Worm (Caenorhabditis elegans) whole organism, L4 larva: ENCODE data around the gene C29G2.6.
"Not testable (repeated sequence)": the region's sequence is repeated elsewhere in the genome, so short reads cannot be mapped to it uniquely, and the experiment has no call there.

Experiments used
- F10B5.3 ChIP-seq: sonication (generic microtip); optimal IDR thresholded peaks from 2 replicates; lab custom pipeline; 2016; ENCODE audit warnings: mild to moderate bottlenecking, missing genetic modification characterization, missing compliant biosample characterization
- R02D3.7 ChIP-seq: fragments of 150-350 bp; sonication (generic microtip); optimal IDR thresholded peaks from 3 replicates; lab custom pipeline; 2014; ENCODE audit warnings: missing biosample characterization, missing genetic modification characterization
- T20F7.1 ChIP-seq: fragments of 200-800 bp; sonication (Bioruptor generic); optimal IDR thresholded peaks from 2 replicates; lab custom pipeline; 2018; ENCODE audit warnings: mild to moderate bottlenecking, missing genetic modification characterization, missing compliant biosample characterization
- ZK337.2 ChIP-seq: fragments of 200-800 bp; sonication (Bioruptor generic); IDR thresholded peaks from 2 replicates; pipeline ENCODE4 v1.3.6; 2022; ENCODE audit warnings: missing genetic modification reagents, missing genetic modification characterization, missing compliant biosample characterization
- ZK546.5 ChIP-seq, 2 experiments: sonication (generic microtip); optimal IDR thresholded peaks; 2 replicates each; lab custom pipeline; 2017; ENCODE audit warnings: missing biosample characterization in 2 of 2, missing genetic modification characterization in 2 of 2
- aha-1 ChIP-seq: fragments of 150-350 bp; peaks from one replicate; lab custom pipeline; 2014; ENCODE audit warnings: missing biosample characterization, missing genetic modification characterization
- arid-1 ChIP-seq: fragments of 200-800 bp; sonication (Bioruptor generic); conservative IDR thresholded peaks from 2 replicates; pipeline ENCODE4 v1.3.6; 2022; ENCODE audit warnings: missing genetic modification reagents, missing genetic modification characterization, missing compliant biosample characterization
- ceh-20 ChIP-seq: fragments of 200-800 bp; sonication (Bioruptor generic); IDR thresholded peaks from 2 replicates; pipeline ENCODE4 v1.3.6; 2022; ENCODE audit warnings: missing genetic modification reagents, missing genetic modification characterization, missing compliant biosample characterization
- daf-16 ChIP-seq, 3 experiments: sonication (generic microtip); optimal IDR thresholded peaks; 2 replicates each; lab custom pipeline; 2016 to 2017; ENCODE audit warnings: missing genetic modification characterization in 3 of 3, missing genetic modification reagents in 3 of 3, mild to moderate bottlenecking in 2 of 3, missing compliant biosample characterization in 2 of 3, missing biosample characterization in 1 of 3, moderate library complexity in 1 of 3
- dmd-8 ChIP-seq: fragments of 200-800 bp; sonication (Bioruptor generic); IDR thresholded peaks from 2 replicates; pipeline ENCODE4 v1.3.6; 2022; ENCODE audit warnings: missing genetic modification characterization, missing compliant biosample characterization
- duxl-1 ChIP-seq: sonication (generic microtip); optimal IDR thresholded peaks from 2 replicates; lab custom pipeline; 2016; ENCODE audit warnings: mild to moderate bottlenecking, missing genetic modification characterization, moderate library complexity, missing compliant biosample characterization; ENCODE audit not compliant: poor library complexity
- egl-27 ChIP-seq: sonication (generic microtip); optimal IDR thresholded peaks from 3 replicates; lab custom pipeline; 2017; ENCODE audit warnings: missing biosample characterization, missing genetic modification reagents, missing genetic modification characterization
- fkh-10 ChIP-seq: fragments of 150-350 bp; optimal IDR thresholded peaks from 2 replicates; lab custom pipeline; 2014; ENCODE audit warnings: missing biosample characterization, missing genetic modification reagents, missing genetic modification characterization
- hif-1 ChIP-seq, 2 experiments: sonication (generic microtip); optimal IDR thresholded peaks; 2 replicates each; lab custom pipeline; 2016 to 2017; ENCODE audit warnings: missing compliant biosample characterization in 2 of 2, missing genetic modification characterization in 2 of 2, missing genetic modification reagents in 2 of 2, missing genotype in 2 of 2, mild to moderate bottlenecking in 1 of 2
- hlh-11 ChIP-seq: fragments of 200-800 bp; sonication (Bioruptor generic); optimal IDR thresholded peaks from 2 replicates; lab custom pipeline; 2018; ENCODE audit warnings: mild to moderate bottlenecking, missing genetic modification characterization, missing compliant biosample characterization
- hlh-30 ChIP-seq: sonication (generic microtip); optimal IDR thresholded peaks from 2 replicates; lab custom pipeline; 2017; ENCODE audit warnings: antibody characterized with exemption, mild to moderate bottlenecking, missing genetic modification characterization, missing compliant biosample characterization; ENCODE audit not compliant: insufficient read depth
- lin-29 ChIP-seq: fragments of 200-800 bp; sonication (Bioruptor generic); IDR thresholded peaks from 2 replicates; pipeline ENCODE4 v1.3.6; 2022; ENCODE audit warnings: missing genetic modification reagents, missing genetic modification characterization, missing compliant biosample characterization
- lsy-2 ChIP-seq, 2 experiments: fragments of 150-350 bp in 1 of 2; sonication (generic microtip) in 1 of 2; optimal IDR thresholded peaks; 2 replicates each; lab custom pipeline; 2014 to 2017; ENCODE audit warnings: missing biosample characterization in 2 of 2, missing genetic modification characterization in 2 of 2
- madf-9 ChIP-seq: fragments of 200-800 bp; sonication (Bioruptor generic); conservative IDR thresholded peaks from 2 replicates; pipeline ENCODE4 v1.3.6; 2022; ENCODE audit warnings: missing genetic modification reagents, missing genetic modification characterization, missing compliant biosample characterization
- mep-1 ChIP-seq: fragments of 150-350 bp; sonication (generic microtip); optimal IDR thresholded peaks from 3 replicates; lab custom pipeline; 2014; ENCODE audit warnings: missing biosample characterization, missing genetic modification characterization
- mes-2 ChIP-seq: sonication (generic microtip); optimal IDR thresholded peaks from 2 replicates; lab custom pipeline; 2016; ENCODE audit warnings: missing genotype, mild to moderate bottlenecking, missing genetic modification characterization, missing compliant biosample characterization; ENCODE audit not compliant: poor library complexity, severe bottlenecking
- mxl-2 ChIP-seq: fragments of 200-800 bp; sonication (Bioruptor generic); conservative IDR thresholded peaks from 2 replicates; pipeline ENCODE4 v1.3.6; 2022; ENCODE audit warnings: missing genetic modification reagents, missing genetic modification characterization, missing compliant biosample characterization
- nhr-102 ChIP-seq: sonication (generic microtip); optimal IDR thresholded peaks from 2 replicates; lab custom pipeline; 2016; ENCODE audit warnings: mild to moderate bottlenecking, missing genetic modification characterization, moderate library complexity, missing compliant biosample characterization
- nhr-41 ChIP-seq: fragments of 200-800 bp; sonication (Bioruptor generic); IDR thresholded peaks from 2 replicates; pipeline ENCODE4 v1.3.6; 2022; ENCODE audit warnings: missing genetic modification reagents, missing genetic modification characterization, missing compliant biosample characterization
- nhr-42 ChIP-seq: fragments of 200-800 bp; sonication (Bioruptor generic); IDR thresholded peaks from 2 replicates; pipeline ENCODE4 v1.3.6; 2022; ENCODE audit warnings: missing genetic modification characterization, missing compliant biosample characterization
- nhr-77 ChIP-seq: fragments of 150-350 bp; optimal IDR thresholded peaks from 2 replicates; lab custom pipeline; 2014; ENCODE audit warnings: missing biosample characterization, missing genetic modification characterization
- pha-4 ChIP-seq, 2 experiments: fragments of 150-350 bp in 1 of 2; fragments of 200-800 bp in 1 of 2; sonication (Bioruptor generic) in 1 of 2; IDR thresholded peaks in 1 of 2; optimal IDR thresholded peaks in 1 of 2; 2 replicates each; pipeline versions ENCODE4 v1.3.6 to Lab custom; 2014 to 2022; ENCODE audit warnings: missing genetic modification characterization in 2 of 2, missing genetic modification reagents in 2 of 2, missing biosample characterization in 1 of 2, missing compliant biosample characterization in 1 of 2
- saeg-2 ChIP-seq: fragments of 200-800 bp; sonication (Bioruptor generic); IDR thresholded peaks from 2 replicates; pipeline ENCODE4 v1.3.6; 2022; ENCODE audit warnings: missing genetic modification reagents, missing genetic modification characterization, missing compliant biosample characterization
- sdz-12 ChIP-seq: fragments of 200-800 bp; sonication (Bioruptor generic); optimal IDR thresholded peaks from 2 replicates; lab custom pipeline; 2018; ENCODE audit warnings: mild to moderate bottlenecking, missing genetic modification characterization, missing compliant biosample characterization
- set-16 ChIP-seq: fragments of 200-800 bp; sonication (Bioruptor generic); IDR thresholded peaks from 2 replicates; pipeline ENCODE4 v1.3.6; 2022; ENCODE audit warnings: missing genetic modification reagents, missing genetic modification characterization, missing compliant biosample characterization
- skn-1 ChIP-seq: fragments of 150-350 bp; optimal IDR thresholded peaks from 2 replicates; lab custom pipeline; 2014; ENCODE audit warnings: missing biosample characterization, missing genetic modification characterization
- spr-1 ChIP-seq: sonication (generic microtip); optimal IDR thresholded peaks from 2 replicates; lab custom pipeline; 2016; ENCODE audit warnings: mild to moderate bottlenecking, missing genetic modification characterization, missing compliant biosample characterization
- unc-130 ChIP-seq: sonication (generic microtip); optimal IDR thresholded peaks from 2 replicates; lab custom pipeline; 2016; ENCODE audit warnings: missing genetic modification reagents, missing genetic modification characterization, missing compliant biosample characterization
- unc-62 ChIP-seq, 3 experiments: fragments of 150-350 bp in 1 of 3; sonication (generic microtip); optimal IDR thresholded peaks in 2 of 3; peaks in 1 of 3; 1 replicate in 1 of 3; 2 replicates in 2 of 3; lab custom pipeline; 2014 to 2017; ENCODE audit warnings: missing biosample characterization in 3 of 3, missing genetic modification characterization in 3 of 3, missing genetic modification reagents in 3 of 3, missing genotype in 1 of 3
- vab-7 ChIP-seq: fragments of 200-800 bp; sonication (Bioruptor generic); IDR thresholded peaks from 2 replicates; pipeline ENCODE4 v1.3.6; 2022; ENCODE audit warnings: missing genetic modification reagents, missing genetic modification characterization, missing compliant biosample characterization
- zag-1 ChIP-seq: fragments of 150-350 bp; optimal IDR thresholded peaks from 2 replicates; lab custom pipeline; 2014; ENCODE audit warnings: missing biosample characterization, missing genetic modification characterization
- zfp-2 ChIP-seq: sonication (generic microtip); optimal IDR thresholded peaks from 2 replicates; lab custom pipeline; 2016; ENCODE audit warnings: mild to moderate bottlenecking, missing genetic modification characterization, missing compliant biosample characterization
- ztf-7 ChIP-seq: fragments of 150-350 bp; optimal IDR thresholded peaks from 2 replicates; lab custom pipeline; 2014; ENCODE audit warnings: missing biosample characterization, missing genetic modification characterization

C29G2.6 gene

DNA sequence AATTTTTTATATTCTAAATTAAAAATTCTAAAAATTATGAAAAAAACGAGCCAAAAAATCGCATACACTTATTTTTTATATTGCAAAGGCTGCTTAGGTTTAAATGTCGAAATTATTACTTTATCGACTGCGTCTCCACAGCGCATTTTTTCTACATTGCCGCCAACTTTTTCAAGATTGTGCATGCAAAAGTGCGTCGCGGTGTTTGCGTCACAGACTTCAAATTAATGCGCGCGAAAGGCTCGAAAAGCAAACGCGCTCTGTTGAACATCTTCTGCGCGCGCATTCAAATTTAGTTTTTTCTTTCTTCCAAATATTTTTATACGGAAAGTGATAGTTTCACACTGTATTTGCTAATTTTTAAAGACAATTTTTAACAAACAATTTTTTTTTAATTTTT lies 14.8 kb upstream of the C29G2.6 start (continued):
- TF ChIP-seq zfp-2 (tag; lab: Kevin White, UChicago) (peak; percentile 62), ZK546.5 (tag; optimal IDR thresholded peaks at IDR 0.05; lab: Kevin White, UChicago) (no peak), spr-1 (tag; lab: Kevin White, UChicago) (peak; percentile 67), T20F7.1 (GFP tag; lab: Kevin White, UChicago) (no peak), skn-1 (tag; lab: Kevin White, UChicago) (no peak), vab-7 (GFP tag; lab: Robert Waterston, UW) (peak; percentile 83), aha-1 (peak; percentile 55), ztf-7 (tag; lab: Kevin White, UChicago) (no peak), saeg-2 (peak; percentile 79), madf-9 (GFP tag; lab: Robert Waterston, UW) (peak; percentile 86), dmd-8 (GFP tag; lab: Robert Waterston, UW) (0 out of 2 replicates have a peak, but pooled peaks have one; percentile 33), ceh-20 (GFP tag; lab: Robert Waterston, UW) (peak; percentile 94), unc-62 (GFP tag; optimal IDR thresholded peaks at IDR 0.05 in 1 of 2; lab: Kevin White, UChicago) (peak in 1 of 2 experiments; percentile 98), unc-62 (tag; optimal IDR thresholded peaks at IDR 0.05; lab: Kevin White, UChicago) (no peak), unc-130 (GFP tag; lab: Kevin White, UChicago) (peak; percentile 50), egl-27 (no peak), hlh-11 (tag; lab: Kevin White, UChicago) (peak; percentile 72), mxl-2 (GFP tag; lab: Robert Waterston, UW) (0 out of 2 replicates have a peak, but pooled peaks have one; percentile 41), nhr-77 (tag; lab: Kevin White, UChicago) (peak; percentile 44), set-16 (peak; percentile 30; the same call in 1 of the 2 replicates), daf-16 (GFP tag; optimal IDR thresholded peaks at IDR 0.05; lab: Kevin White, UChicago) (no peak), daf-16 (tag; optimal IDR thresholded peaks at IDR 0.05; lab: Kevin White, UChicago) (peak; percentile 42), F10B5.3 (peak; percentile 36), arid-1 (GFP tag; lab: Robert Waterston, UW) (peak; percentile 72), nhr-42 (GFP tag; lab: Robert Waterston, UW) (peak; percentile 92), hlh-30 (tag; lab: Kevin White, UChicago) (peak; percentile 18), fkh-10 (peak; percentile 39), nhr-102 (tag; lab: Kevin White, UChicago) (peak; percentile 77), ZK337.2 (GFP tag; lab: Robert Waterston, UW) (peak; percentile 72), mep-1 (peak; percentile 73), lsy-2 (tag; optimal IDR thresholded peaks at IDR 0.05; lab: Kevin White, UChicago) (peak in 1 of 2 experiments; percentile 82), mes-2 (tag; lab: Kevin White, UChicago) (peak; percentile 91), nhr-41 (GFP tag; lab: Robert Waterston, UW) (no peak), duxl-1 (tag; lab: Kevin White, UChicago) (peak; percentile 44), pha-4 (GFP tag; IDR thresholded peaks at IDR 0.05; lab: Robert Waterston, UW) (peak; percentile 93), pha-4 (tag; optimal IDR thresholded peaks at IDR 0.05; lab: Kevin White, UChicago) (peak; percentile 16), R02D3.7 (no peak), sdz-12 (no peak), lin-29 (peak; percentile 74)
- TF ChIP-seq, all 104 proteins: peak for 54

DNA sequence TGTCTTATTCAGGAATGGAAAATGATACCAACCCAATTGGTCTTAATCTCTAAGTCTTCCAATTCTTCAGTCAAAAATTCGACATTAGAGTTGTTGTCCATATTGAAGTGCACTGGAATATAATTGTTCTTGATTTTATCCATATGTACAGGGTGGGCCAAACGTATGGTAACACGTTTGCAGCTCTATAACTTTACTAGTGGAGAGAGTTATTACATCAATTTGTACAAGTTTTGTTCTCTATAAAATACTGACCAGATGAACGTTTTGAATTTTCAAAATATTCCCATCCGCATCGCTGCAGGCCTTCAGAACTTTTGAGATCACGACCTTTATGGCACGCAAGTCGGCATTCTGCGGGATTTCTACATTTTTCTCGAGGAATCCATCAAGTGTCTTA lies 13.1 kb upstream of the C29G2.6 start, which contains the start of gene F53E10.5:
TSS of gene F53E10.5 (minus strand) at position 101 of the 400 bp plus-strand sequence.
- TF ChIP-seq zag-1 (tag; lab: Kevin White, UChicago); mep-1; hif-1 (tag; optimal IDR thresholded peaks at IDR 0.05; lab: Kevin White, UChicago): not testable (repeated sequence)
